Worm (Caenorhabditis elegans): ENCODE results near the gene fbxb-84.

DNA sequence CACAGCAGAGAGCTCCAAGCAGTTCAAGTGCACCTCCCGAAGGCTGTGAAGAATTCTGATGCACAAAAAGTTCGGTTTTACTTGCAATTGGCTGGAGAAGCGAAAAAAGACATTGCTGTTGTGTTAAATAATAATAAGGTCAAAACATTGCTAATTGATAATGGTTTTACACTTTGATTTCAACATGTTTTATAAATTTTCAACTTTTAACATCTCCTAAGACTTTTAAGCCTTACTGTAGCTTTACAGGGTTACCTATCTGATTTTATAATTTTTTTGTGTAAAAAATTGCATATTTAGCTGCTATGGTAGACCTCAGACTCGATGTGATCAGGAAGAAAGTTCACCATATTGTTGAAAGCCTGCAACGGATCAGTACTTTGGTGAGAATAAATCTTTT is 12.1 kb downstream of the fbxb-84 start, which contains the start of gene pals-25:
- TF ChIP-seq nhr-11 (tag; optimal IDR thresholded peaks at IDR 0.05): no peak
- TF ChIP-seq lim-7 (GFP tag; IDR thresholded peaks at IDR 0.05): no peak
- TF ChIP-seq unc-62 (GFP tag; optimal IDR thresholded peaks at IDR 0.05 in 1 of 2): no peak
- no peak for TF ChIP-seq unc-62 (tag; optimal IDR thresholded peaks at IDR 0.05)
- TF ChIP-seq ama-1 (optimal IDR thresholded peaks at IDR 0.05): no peak
- TF ChIP-seq pqm-1 (tag; optimal IDR thresholded peaks at IDR 0.05): no peak
- TF ChIP-seq lin-13 (GFP tag; optimal IDR thresholded peaks at IDR 0.05): no peak
- TF ChIP-seq set-16 (GFP tag; IDR thresholded peaks at IDR 0.05): no peak
- TF ChIP-seq egl-27 (tag; optimal IDR thresholded peaks at IDR 0.05): no peak
- TF ChIP-seq R02D3.7 (tag; optimal IDR thresholded peaks at IDR 0.05): no peak
- no peak for TF ChIP-seq nhr-6 (tag; optimal IDR thresholded peaks at IDR 0.05)
- TF ChIP-seq ztf-7 (tag; optimal IDR thresholded peaks at IDR 0.05): no peak
